Worm (Caenorhabditis elegans) whole organism, L1 larva: ENCODE data around the gene Y51A2B.5.
A peak's percentile ranks its signal among the peaks of the same experiment; 100 is the strongest.

Source experiments
- C34B4.2 ChIP-seq: sonication (generic microtip); optimal IDR thresholded peaks from 2 replicates; lab custom pipeline; 2017; ENCODE audit warnings: mild to moderate bottlenecking, missing genetic modification characterization, missing compliant biosample characterization
- ceh-82 ChIP-seq, 3 experiments: fragments of 150-350 bp in 1 of 3; sonication (generic microtip) in 2 of 3; optimal IDR thresholded peaks; 2 replicates each; lab custom pipeline; 2014 to 2017; ENCODE audit warnings: missing biosample characterization in 3 of 3, missing genetic modification characterization in 3 of 3
- ceh-90 ChIP-seq: sonication (generic microtip); optimal IDR thresholded peaks from 2 replicates; lab custom pipeline; 2016; ENCODE audit warnings: missing genetic modification characterization, missing compliant biosample characterization
- ces-1 ChIP-seq: fragments of 150-350 bp; optimal IDR thresholded peaks from 2 replicates; lab custom pipeline; 2014; ENCODE audit warnings: missing biosample characterization, missing genetic modification reagents, missing genetic modification characterization
- dpl-1 ChIP-seq, 3 experiments: fragments of 150-350 bp in 2 of 3; sonication (generic microtip) in 1 of 3; optimal IDR thresholded peaks; 2 replicates each; lab custom pipeline; 2014 to 2017; ENCODE audit warnings: missing biosample characterization in 3 of 3, missing genetic modification characterization in 3 of 3, missing genetic modification reagents in 3 of 3
- dsc-1 ChIP-seq: sonication (generic microtip); optimal IDR thresholded peaks from 2 replicates; lab custom pipeline; 2016; ENCODE audit warnings: mild to moderate bottlenecking, missing genetic modification characterization, missing compliant biosample characterization
- egl-27 ChIP-seq, 2 experiments: fragments of 150-350 bp in 1 of 2; sonication (generic microtip); optimal IDR thresholded peaks; 3 replicates each; lab custom pipeline; 2017 to 2018; ENCODE audit warnings: missing biosample characterization in 2 of 2, missing genetic modification characterization in 2 of 2, missing genetic modification reagents in 2 of 2
- elt-2 ChIP-seq: sonication (generic microtip); optimal IDR thresholded peaks from 2 replicates; lab custom pipeline; 2016; ENCODE audit warnings: missing genetic modification characterization, mild to moderate bottlenecking, inconsistent platforms, missing compliant biosample characterization, missing genetic modification reagents
- elt-3 ChIP-seq, 6 experiments: fragments of 150-350 bp in 1 of 6; sonication (generic microtip); optimal IDR thresholded peaks; 2 replicates each; lab custom pipeline; 2017 to 2018; ENCODE audit warnings: missing biosample characterization in 6 of 6, missing genetic modification characterization in 6 of 6, inconsistent platforms in 1 of 6
- ets-5 ChIP-seq: fragments of 200-800 bp; sonication (Bioruptor generic); IDR thresholded peaks from 2 replicates; pipeline ENCODE4 v1.3.6; 2022; ENCODE audit warnings: missing genetic modification characterization, missing compliant biosample characterization
- fkh-10 ChIP-seq: sonication (generic microtip); optimal IDR thresholded peaks from 2 replicates; lab custom pipeline; 2017; ENCODE audit warnings: missing biosample characterization, missing genetic modification reagents, missing genetic modification characterization
- fkh-8 ChIP-seq: sonication (generic microtip); optimal IDR thresholded peaks from 2 replicates; lab custom pipeline; 2016; ENCODE audit warnings: mild to moderate bottlenecking, missing genetic modification characterization, missing compliant biosample characterization
- grh-1 ChIP-seq: fragments of 200-800 bp; sonication (Bioruptor generic); IDR thresholded peaks from 2 replicates; pipeline ENCODE4 v1.3.6; 2022; ENCODE audit warnings: missing genetic modification reagents, missing genetic modification characterization, missing compliant biosample characterization
- isw-1 ChIP-seq: fragments of 200-800 bp; sonication (Bioruptor generic); IDR thresholded peaks from 2 replicates; pipeline ENCODE4 v1.3.6; 2022; ENCODE audit warnings: missing genetic modification characterization, missing compliant biosample characterization
- lin-15B ChIP-seq: fragments of 150-350 bp; sonication (generic microtip); optimal IDR thresholded peaks from 3 replicates; lab custom pipeline; 2014; ENCODE audit warnings: missing biosample characterization, missing genetic modification characterization
- lin-35 ChIP-seq, 2 experiments: fragments of 150-350 bp; optimal IDR thresholded peaks; 2 replicates each; lab custom pipeline; 2014; ENCODE audit warnings: missing biosample characterization in 2 of 2, missing genetic modification characterization in 2 of 2, missing genetic modification reagents in 2 of 2
- lin-39 ChIP-seq: fragments of 150-350 bp; optimal IDR thresholded peaks from 2 replicates; lab custom pipeline; 2014; ENCODE audit warnings: missing biosample characterization, missing genetic modification reagents, missing genetic modification characterization
- lir-3 ChIP-seq: sonication (generic microtip); optimal IDR thresholded peaks from 2 replicates; lab custom pipeline; 2016; ENCODE audit warnings: mild to moderate bottlenecking, missing genetic modification characterization, moderate library complexity, missing compliant biosample characterization; ENCODE audit not compliant: poor library complexity
- mdl-1 ChIP-seq, 2 experiments: fragments of 150-350 bp; optimal IDR thresholded peaks; 2 replicates each; lab custom pipeline; 2014 to 2017; ENCODE audit warnings: missing biosample characterization in 2 of 2, missing genetic modification characterization in 2 of 2, inconsistent platforms in 1 of 2
- nhr-12 ChIP-seq: sonication (generic microtip); optimal IDR thresholded peaks from 2 replicates; lab custom pipeline; 2017; ENCODE audit warnings: missing biosample characterization, missing genetic modification characterization
- nhr-47 ChIP-seq: sonication (generic microtip); optimal IDR thresholded peaks from 2 replicates; lab custom pipeline; 2016; ENCODE audit warnings: mild to moderate bottlenecking, missing genetic modification characterization, moderate library complexity, missing compliant biosample characterization
- nhr-71 ChIP-seq: sonication (generic microtip); optimal IDR thresholded peaks from 2 replicates; lab custom pipeline; 2016; ENCODE audit warnings: mild to moderate bottlenecking, missing genetic modification characterization, moderate library complexity, missing compliant biosample characterization
- nhr-77 ChIP-seq: fragments of 150-350 bp; optimal IDR thresholded peaks from 2 replicates; lab custom pipeline; 2014; ENCODE audit warnings: missing biosample characterization, missing genetic modification characterization
- nhr-84 ChIP-seq: sonication (generic microtip); optimal IDR thresholded peaks from 2 replicates; lab custom pipeline; 2017; ENCODE audit warnings: missing biosample characterization, missing genetic modification characterization
- pax-3 ChIP-seq: fragments of 200-800 bp; sonication (Bioruptor generic); optimal IDR thresholded peaks from 2 replicates; lab custom pipeline; 2018; ENCODE audit warnings: mild to moderate bottlenecking, missing genetic modification characterization, moderate library complexity, missing compliant biosample characterization
- pqm-1 ChIP-seq: sonication (generic microtip); optimal IDR thresholded peaks from 3 replicates; lab custom pipeline; 2017; ENCODE audit warnings: missing biosample characterization, missing genetic modification characterization
- snpc-4 ChIP-seq: fragments of 150-350 bp; optimal IDR thresholded peaks from 2 replicates; lab custom pipeline; 2014; ENCODE audit warnings: missing biosample characterization, missing genetic modification characterization
- snu-23 ChIP-seq: sonication (generic microtip); optimal IDR thresholded peaks from 2 replicates; lab custom pipeline; 2016; ENCODE audit warnings: missing genetic modification characterization, missing compliant biosample characterization
- swsn-7 ChIP-seq: sonication (generic microtip); optimal IDR thresholded peaks from 2 replicates; lab custom pipeline; 2016; ENCODE audit warnings: missing genetic modification characterization, missing compliant biosample characterization
- tbx-2 ChIP-seq: sonication (generic microtip); optimal IDR thresholded peaks from 2 replicates; lab custom pipeline; 2016; ENCODE audit warnings: missing genetic modification characterization, missing compliant biosample characterization
- unc-130 ChIP-seq: fragments of 150-350 bp; optimal IDR thresholded peaks from 2 replicates; lab custom pipeline; 2017; ENCODE audit warnings: missing biosample characterization, missing genetic modification characterization, inconsistent platforms
- unc-30 ChIP-seq: sonication (generic microtip); optimal IDR thresholded peaks from 2 replicates; lab custom pipeline; 2017; ENCODE audit warnings: missing biosample characterization, missing genetic modification characterization
- unc-62 ChIP-seq: fragments of 150-350 bp; optimal IDR thresholded peaks from 2 replicates; lab custom pipeline; 2014; ENCODE audit warnings: missing biosample characterization, missing genetic modification reagents, missing genetic modification characterization
- vab-15 ChIP-seq: sonication (generic microtip); optimal IDR thresholded peaks from 2 replicates; lab custom pipeline; 2017; ENCODE audit warnings: missing genotype, mild to moderate bottlenecking, missing genetic modification characterization, missing compliant biosample characterization
- zag-1 ChIP-seq: fragments of 150-350 bp; optimal IDR thresholded peaks from 2 replicates; lab custom pipeline; 2014; ENCODE audit warnings: missing biosample characterization, missing genetic modification characterization
- zip-4 ChIP-seq: fragments of 200-800 bp; sonication (Bioruptor generic); optimal IDR thresholded peaks from 2 replicates; lab custom pipeline; 2018; ENCODE audit warnings: mild to moderate bottlenecking, missing genetic modification characterization, moderate library complexity, missing compliant biosample characterization

Y51A2B.5 gene

ce11 chrV:18362402-18362801, 26.7 kb upstream of the Y51A2B.5 start, which contains the start of gene C08E8.1:
Gene C08E8.1 (minus strand): TSS chrV:18362502.
- TF ChIP-seq lin-39 (tag; lab: Kevin White, UChicago) (no peak), dsc-1 (no peak), lin-15B (tag; lab: Kevin White, UChicago) (no peak)

- no peak for TF ChIP-seq dpl-1 (GFP tag; optimal IDR thresholded peaks at IDR 0.05; lab: Kevin White, UChicago)
- peak; percentile 3 for TF ChIP-seq dsc-1
- TF ChIP-seq fkh-8 (tag; lab: Kevin White, UChicago), result no peak
- TF ChIP-seq, all 84 proteins: peak for 1
Measured at ce11 chrV:18364558-18364957, 24.5 kb upstream of the Y51A2B.5 start, which contains the start of gene C08E8.9. Gene C08E8.9 (plus strand): TSS chrV:18364858.

ce11 chrV:18368322-18368721, 20.8 kb upstream of the Y51A2B.5 start, which contains the start of gene C08E8.6:
Gene C08E8.6 (minus strand): TSS chrV:18368422.
- no peak for TF ChIP-seq nhr-47
- no peak for TF ChIP-seq swsn-7 (tag; lab: Kevin White, UChicago)
- no peak for TF ChIP-seq ets-5
- no peak for TF ChIP-seq dsc-1
- TF ChIP-seq tbx-2 (tag; lab: Kevin White, UChicago), result no peak
- no peak for TF ChIP-seq lir-3 (tag; lab: Kevin White, UChicago)
- TF ChIP-seq grh-1 (GFP tag; lab: Robert Waterston, UW), result no peak
- TF ChIP-seq nhr-71 (tag; lab: Kevin White, UChicago), result no peak
- TF ChIP-seq ceh-90 (tag; lab: Kevin White, UChicago), result no peak
- TF ChIP-seq snu-23, result no peak
- TF ChIP-seq ces-1, result no peak
- TF ChIP-seq nhr-84 (tag; lab: Kevin White, UChicago), result no peak
- TF ChIP-seq nhr-12 (tag; lab: Kevin White, UChicago), result no peak
- no peak for TF ChIP-seq ceh-82 (tag; optimal IDR thresholded peaks at IDR 0.05; lab: Kevin White, UChicago)
- TF ChIP-seq elt-2 (tag; lab: Kevin White, UChicago), result no peak
- TF ChIP-seq C34B4.2, result no peak
- TF ChIP-seq egl-27 (tag; optimal IDR thresholded peaks at IDR 0.05; lab: Kevin White, UChicago), result no peak

ce11 chrV:18371028-18371427, 18.0 kb upstream of the Y51A2B.5 start:
- TF ChIP-seq unc-130 (no peak), nhr-71 (tag; lab: Kevin White, UChicago) (no peak), mdl-1 (tag; optimal IDR thresholded peaks at IDR 0.05; lab: Kevin White, UChicago) (no peak), pax-3 (tag; lab: Kevin White, UChicago) (no peak), zip-4 (GFP tag; lab: Kevin White, UChicago) (no peak), nhr-12 (tag; lab: Kevin White, UChicago) (no peak), pqm-1 (no peak), fkh-10 (GFP tag; lab: Kevin White, UChicago) (no peak), ceh-82 (tag; optimal IDR thresholded peaks at IDR 0.05; lab: Kevin White, UChicago) (no peak), vab-15 (no peak), nhr-77 (no peak), isw-1 (GFP tag; lab: Robert Waterston, UW) (no peak), ets-5 (no peak), unc-30 (tag; lab: Kevin White, UChicago) (no peak), unc-62 (GFP tag; lab: Kevin White, UChicago) (no peak)
- TF ChIP-seq, all 84 proteins: peak for 0

ce11 chrV:18371579-18371978, 17.5 kb upstream of the Y51A2B.5 start, which contains the start of gene C08E8.4:
Gene C08E8.4 (plus strand): TSS chrV:18371846.
- TF ChIP-seq zag-1 (no peak), snpc-4 (tag; lab: Kevin White, UChicago) (no peak), lin-15B (tag; lab: Kevin White, UChicago) (no peak), elt-2 (tag; lab: Kevin White, UChicago) (peak; percentile 82), ets-5 (no peak), elt-3 (tag; optimal IDR thresholded peaks at IDR 0.05; lab: Kevin White, UChicago) (peak in 2 of 6 experiments; percentile 23 to 25), lin-35 (GFP tag; optimal IDR thresholded peaks at IDR 0.05; lab: Kevin White, UChicago) (peak in 1 of 2 experiments; percentile 30)
